Worm (Caenorhabditis elegans): ENCODE data around the gene C14A6.13.

- TF ChIP-seq mep-1 (tag; optimal IDR thresholded peaks at IDR 0.05) = no peak
- TF ChIP-seq nhr-237 (tag; optimal IDR thresholded peaks at IDR 0.05) = no peak
- no peak for TF ChIP-seq zag-1 (tag; optimal IDR thresholded peaks at IDR 0.05)
- TF ChIP-seq nhr-76 (tag; optimal IDR thresholded peaks at IDR 0.05) = no peak
- no peak for TF ChIP-seq unc-62 (GFP tag; optimal IDR thresholded peaks at IDR 0.05)
- no peak for TF ChIP-seq ama-1 (optimal IDR thresholded peaks at IDR 0.05)
- TF ChIP-seq pqm-1 (tag; optimal IDR thresholded peaks at IDR 0.05) = no peak
- TF ChIP-seq isw-1 (GFP tag; IDR thresholded peaks at IDR 0.05) = no peak
- TF ChIP-seq nhr-19 (GFP tag; conservative IDR thresholded peaks at IDR 0.05) = no peak
Observed at ce11 chrV:18137679-18138078, 23.4 kb downstream of the C14A6.13 start.
